Fruit fly (Drosophila melanogaster) whole organism, wandering third instar larva: ENCODE data around the gene CG8944.

ENCODE experiments used
- Abd-B ChIP-seq: fragments of >200 bp; optimal IDR thresholded peaks from 2 replicates; lab custom pipeline; 2017; ENCODE audit warnings: missing biosample characterization, missing genetic modification characterization
- CG32264 ChIP-seq: fragments of 200-800 bp; sonication (Bioruptor generic); optimal IDR thresholded peaks from 2 replicates; lab custom pipeline; 2016; ENCODE audit warnings: missing biosample characterization, missing genetic modification characterization
- CG9705 ChIP-seq: fragments of 200-800 bp; sonication (Bioruptor generic); optimal IDR thresholded peaks from 2 replicates; lab custom pipeline; 2018; ENCODE audit warnings: missing biosample characterization, mild to moderate bottlenecking, missing genetic modification characterization
- CrebA ChIP-seq: fragments of 200-800 bp; sonication (Bioruptor generic); optimal IDR thresholded peaks from 2 replicates; lab custom pipeline; 2016; ENCODE audit warnings: missing biosample characterization, mild to moderate bottlenecking, missing genetic modification characterization, borderline replicate concordance
- Dfd ChIP-seq: fragments of >200 bp; optimal IDR thresholded peaks from 2 replicates; lab custom pipeline; 2017; ENCODE audit warnings: missing biosample characterization, missing genetic modification characterization
- Dif ChIP-seq: fragments of 200-275, 200-300 bp; sonication (Bioruptor generic); optimal IDR thresholded peaks from 2 replicates; lab custom pipeline; 2018; ENCODE audit warnings: missing biosample characterization, missing genetic modification characterization; ENCODE audit not compliant: partially characterized antibody
- GATAd ChIP-seq: sonication (Bioruptor generic); optimal IDR thresholded peaks from 2 replicates; lab custom pipeline; 2016; ENCODE audit warnings: missing biosample characterization, missing genetic modification characterization
- HLH106 ChIP-seq: fragments of 200-800 bp; optimal IDR thresholded peaks from 3 replicates; lab custom pipeline; 2019; ENCODE audit warnings: missing biosample characterization, mild to moderate bottlenecking, missing genetic modification characterization, moderate library complexity
- Hnf4 ChIP-seq: fragments of 200-800 bp; sonication (Bioruptor generic); optimal IDR thresholded peaks from 2 replicates; lab custom pipeline; 2016; ENCODE audit warnings: missing biosample characterization, mild to moderate bottlenecking, missing genetic modification characterization
- Hr78 ChIP-seq: fragments of >200 bp; optimal IDR thresholded peaks from 2 replicates; lab custom pipeline; 2017; ENCODE audit warnings: missing biosample characterization, missing genetic modification characterization
- Hr83 ChIP-seq: fragments of 200-300 bp; sonication (Bioruptor generic); optimal IDR thresholded peaks from 2 replicates; lab custom pipeline; 2016; ENCODE audit warnings: missing biosample characterization, mild to moderate bottlenecking, missing genetic modification characterization, moderate library complexity; ENCODE audit not compliant: poor library complexity, severe bottlenecking
- Jra ChIP-seq: sonication (Bioruptor generic); optimal IDR thresholded peaks from 2 replicates; lab custom pipeline; 2016; ENCODE audit warnings: missing biosample characterization, missing genetic modification characterization
- Mio ChIP-seq: sonication (Bioruptor generic); optimal IDR thresholded peaks from 2 replicates; lab custom pipeline; 2016; ENCODE audit warnings: missing biosample characterization, missing genetic modification characterization
- Myc ChIP-seq: fragments of >200 bp; optimal IDR thresholded peaks from 2 replicates; lab custom pipeline; 2017
- N ChIP-seq: fragments of >200 bp; optimal IDR thresholded peaks from 2 replicates; lab custom pipeline; 2018; ENCODE audit warnings: missing biosample characterization, missing external identifiers, missing genetic modification characterization
- OdsH ChIP-seq: fragments of 200-800 bp; sonication (Bioruptor generic); optimal IDR thresholded peaks from 2 replicates; lab custom pipeline; 2016; ENCODE audit warnings: missing biosample characterization, mild to moderate bottlenecking, missing genetic modification characterization
- Rel ChIP-seq, 2 experiments: fragments of 200-800 bp; sonication (Bioruptor generic) in 1 of 2; optimal IDR thresholded peaks; 2 replicates in 1 of 2; 3 replicates in 1 of 2; lab custom pipeline; 2016 to 2019; ENCODE audit warnings: mild to moderate bottlenecking in 2 of 2, missing biosample characterization in 2 of 2, missing genetic modification characterization in 2 of 2, moderate library complexity in 1 of 2
- Sp1 ChIP-seq: fragments of 200-800 bp; sonication (Bioruptor generic); optimal IDR thresholded peaks from 3 replicates; lab custom pipeline; 2019; ENCODE audit warnings: missing biosample characterization, mild to moderate bottlenecking, missing genetic modification characterization, moderate library complexity
- Vsx2 ChIP-seq: fragments of 200-300, 225-300 bp; sonication (Bioruptor generic); optimal IDR thresholded peaks from 2 replicates; lab custom pipeline; 2018; ENCODE audit warnings: missing biosample characterization, missing genetic modification characterization; ENCODE audit not compliant: partially characterized antibody
- br ChIP-seq: fragments of 200-800 bp; sonication (Bioruptor generic); optimal IDR thresholded peaks from 2 replicates; lab custom pipeline; 2016; ENCODE audit warnings: missing biosample characterization, missing genetic modification characterization
- brk ChIP-seq: fragments of 200-800 bp; sonication (Bioruptor generic); optimal IDR thresholded peaks from 2 replicates; lab custom pipeline; 2016; ENCODE audit warnings: missing biosample characterization, mild to moderate bottlenecking, missing genetic modification characterization
- dmrt93B ChIP-seq: fragments of 200-800 bp; sonication (Bioruptor generic); optimal IDR thresholded peaks from 2 replicates; lab custom pipeline; 2018; ENCODE audit warnings: missing biosample characterization, mild to moderate bottlenecking, missing genetic modification characterization
- dsf ChIP-seq: sonication (Bioruptor generic); optimal IDR thresholded peaks from 2 replicates; lab custom pipeline; 2016; ENCODE audit warnings: missing biosample characterization, missing genetic modification characterization, borderline replicate concordance
- ey ChIP-seq: fragments of 200-800 bp; sonication (Bioruptor generic); optimal IDR thresholded peaks from 2 replicates; lab custom pipeline; 2016; ENCODE audit warnings: missing biosample characterization, missing genetic modification characterization
- foxo ChIP-seq, 2 experiments: fragments of 200-800 bp; sonication (Bioruptor generic); optimal IDR thresholded peaks; 2 replicates in 1 of 2; 3 replicates in 1 of 2; lab custom pipeline; 2016 to 2017; ENCODE audit warnings: missing biosample characterization in 2 of 2, missing genetic modification characterization in 2 of 2
- fru ChIP-seq: fragments of 200-800 bp; sonication (Bioruptor generic); optimal IDR thresholded peaks from 3 replicates; lab custom pipeline; 2016; ENCODE audit warnings: missing biosample characterization, mild to moderate bottlenecking, missing genetic modification characterization
- h ChIP-seq: fragments of 200-800 bp; sonication (Bioruptor generic); optimal IDR thresholded peaks from 3 replicates; lab custom pipeline; 2016; ENCODE audit warnings: missing biosample characterization, mild to moderate bottlenecking, missing genetic modification characterization
- jim ChIP-seq: fragments of 175-275, 200-325 bp; sonication (Bioruptor generic); optimal IDR thresholded peaks from 2 replicates; lab custom pipeline; 2016; ENCODE audit warnings: missing biosample characterization, mild to moderate bottlenecking, missing genetic modification characterization
- lola ChIP-seq: fragments of >200 bp; optimal IDR thresholded peaks from 2 replicates; lab custom pipeline; 2017; ENCODE audit warnings: missing biosample characterization, missing genetic modification characterization
- pan ChIP-seq: fragments of >200 bp; optimal IDR thresholded peaks from 2 replicates; lab custom pipeline; 2017
- psq ChIP-seq: fragments of 200-800 bp; sonication (Bioruptor generic); optimal IDR thresholded peaks from 3 replicates; lab custom pipeline; 2017; ENCODE audit warnings: missing biosample characterization, mild to moderate bottlenecking, missing genetic modification characterization, moderate library complexity
- rgr ChIP-seq: fragments of 200-800 bp; sonication (Bioruptor generic); optimal IDR thresholded peaks from 3 replicates; lab custom pipeline; 2016; ENCODE audit warnings: missing biosample characterization, mild to moderate bottlenecking, missing genetic modification characterization
- sage ChIP-seq: fragments of 200-800 bp; sonication (Bioruptor generic); optimal IDR thresholded peaks from 2 replicates; lab custom pipeline; 2016; ENCODE audit warnings: missing biosample characterization, mild to moderate bottlenecking, missing genetic modification characterization
- sv ChIP-seq: fragments of 200-800 bp; sonication (Bioruptor generic); optimal IDR thresholded peaks from 3 replicates; lab custom pipeline; 2016; ENCODE audit warnings: missing biosample characterization, missing genetic modification characterization
- tai ChIP-seq: sonication (Bioruptor generic); optimal IDR thresholded peaks from 2 replicates; lab custom pipeline; 2016; ENCODE audit warnings: missing biosample characterization, missing genetic modification characterization
- usp ChIP-seq: fragments of >200 bp; optimal IDR thresholded peaks from 2 replicates; lab custom pipeline; 2017; ENCODE audit warnings: missing biosample characterization, missing genetic modification characterization
- woc ChIP-seq: sonication (Bioruptor generic); optimal IDR thresholded peaks from 2 replicates; lab custom pipeline; 2016; ENCODE audit warnings: missing biosample characterization, mild to moderate bottlenecking, missing genetic modification characterization

The CG8944 gene

DNA sequence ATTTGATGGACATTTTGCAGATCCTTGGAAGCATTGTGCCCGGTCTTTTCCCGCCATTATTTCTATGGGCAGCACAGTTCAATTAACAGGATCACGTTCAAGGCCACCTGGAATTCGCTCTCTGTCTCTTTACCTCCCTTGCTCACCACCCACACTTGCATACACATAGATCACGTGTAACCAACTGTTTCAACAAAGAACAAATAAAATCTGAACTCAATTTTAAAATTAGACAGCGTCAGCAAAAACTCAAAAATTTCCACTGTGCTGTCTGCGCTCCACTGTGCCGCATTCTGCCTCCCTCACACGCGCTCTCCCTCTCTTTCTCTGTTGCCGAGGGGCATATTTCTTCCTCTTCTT lies 36.4 kb downstream of the CG8944 start (continued):
- TF ChIP-seq foxo (GFP tag; optimal IDR thresholded peaks at IDR 0.05; lab: Kevin White, UChicago) = peak in 1 of 2 experiments; percentile 40
- no peak for TF ChIP-seq OdsH

DNA sequence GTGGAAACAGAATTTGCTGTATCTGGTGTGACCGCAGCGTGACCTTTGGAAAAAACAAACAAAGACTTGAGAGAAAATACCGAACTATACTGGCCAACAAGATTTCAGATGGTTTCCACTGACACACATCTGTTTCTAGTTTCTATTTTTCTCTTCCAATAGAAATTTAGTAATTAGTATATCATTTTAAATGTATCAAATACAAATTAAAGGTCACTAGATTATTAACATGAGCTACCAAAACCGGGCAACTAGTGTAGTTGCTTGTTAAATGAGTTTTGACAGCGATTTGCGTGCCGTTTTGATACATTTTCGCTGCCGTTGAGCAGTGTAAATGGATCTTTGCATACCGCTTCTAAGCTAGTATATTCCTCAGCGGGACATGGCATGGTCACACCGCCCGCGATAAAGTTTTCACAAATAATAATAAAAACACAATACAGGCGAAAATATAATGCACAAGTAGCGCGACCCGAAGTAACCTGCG lies 42.3 kb downstream of the CG8944 start, which contains the start of the genes Pis and Hap40:
Gene Pis (minus strand): TSS at position 51 of the 487 bp plus-strand sequence.
Gene Hap40 (plus strand): TSS at position 406 of the 487 bp plus-strand sequence.
- no peak for TF ChIP-seq Rel (GFP tag; optimal IDR thresholded peaks at IDR 0.05; lab: Kevin White, UChicago)
- TF ChIP-seq Rel (tag; optimal IDR thresholded peaks at IDR 0.05; lab: Kevin White, UChicago) = peak; percentile 34
- TF ChIP-seq OdsH = peak; percentile 25
- no peak for TF ChIP-seq CG32264 (GFP tag; lab: Kevin White, UChicago)
- TF ChIP-seq lola = no peak
- TF ChIP-seq Abd-B (GFP tag; lab: Kevin White, UChicago) = no peak
- peak; percentile 55 for TF ChIP-seq woc
- peak; percentile 54 for TF ChIP-seq br (GFP tag; lab: Kevin White, UChicago)
- TF ChIP-seq dsf = no peak
- TF ChIP-seq psq (GFP tag; lab: Kevin White, UChicago) = peak; percentile 40
- TF ChIP-seq HLH106 (tag; lab: Kevin White, UChicago) = peak; percentile 80
- TF ChIP-seq sv (GFP tag; lab: Kevin White, UChicago) = peak; percentile 29
- TF ChIP-seq CG9705 (GFP tag; lab: Kevin White, UChicago) = peak; percentile 49
- TF ChIP-seq Sp1 = peak; percentile 63
- TF ChIP-seq dmrt93B = peak; percentile 68
- TF ChIP-seq N = peak; percentile 9
- TF ChIP-seq jim (GFP tag; lab: Kevin White, UChicago) = no peak
- no peak for TF ChIP-seq Vsx2 (GFP tag; lab: Kevin White, UChicago)
- no peak for TF ChIP-seq Hr83 (GFP tag; lab: Kevin White, UChicago)
- TF ChIP-seq Hr78 (GFP tag; lab: Kevin White, UChicago) = no peak
- TF ChIP-seq foxo (GFP tag; optimal IDR thresholded peaks at IDR 0.05; lab: Kevin White, UChicago) = peak in 1 of 2 experiments; percentile 74
- TF ChIP-seq sage = no peak
- TF ChIP-seq rgr (GFP tag; lab: Kevin White, UChicago) = peak; percentile 63
- TF ChIP-seq ey (GFP tag; lab: Kevin White, UChicago) = peak; percentile 41
- TF ChIP-seq CrebA (GFP tag; lab: Kevin White, UChicago) = no peak
- peak; percentile 67 for TF ChIP-seq h (GFP tag; lab: Kevin White, UChicago)
- TF ChIP-seq Dif = no peak

- TF ChIP-seq rgr (GFP tag; lab: Kevin White, UChicago) (peak; percentile 48), sv (GFP tag; lab: Kevin White, UChicago) (no peak), Rel (GFP tag; optimal IDR thresholded peaks at IDR 0.05; lab: Kevin White, UChicago) (no peak), Rel (tag; optimal IDR thresholded peaks at IDR 0.05; lab: Kevin White, UChicago) (no peak), brk (GFP tag; lab: Kevin White, UChicago) (no peak), Sp1 (no peak), N (no peak)
Observed at dm6 chrX:15701047-15701446, 45.0 kb downstream of the CG8944 start, which contains the start of gene CG9240. TSS of gene CG9240 (minus strand) at chrX:15701259.

DNA sequence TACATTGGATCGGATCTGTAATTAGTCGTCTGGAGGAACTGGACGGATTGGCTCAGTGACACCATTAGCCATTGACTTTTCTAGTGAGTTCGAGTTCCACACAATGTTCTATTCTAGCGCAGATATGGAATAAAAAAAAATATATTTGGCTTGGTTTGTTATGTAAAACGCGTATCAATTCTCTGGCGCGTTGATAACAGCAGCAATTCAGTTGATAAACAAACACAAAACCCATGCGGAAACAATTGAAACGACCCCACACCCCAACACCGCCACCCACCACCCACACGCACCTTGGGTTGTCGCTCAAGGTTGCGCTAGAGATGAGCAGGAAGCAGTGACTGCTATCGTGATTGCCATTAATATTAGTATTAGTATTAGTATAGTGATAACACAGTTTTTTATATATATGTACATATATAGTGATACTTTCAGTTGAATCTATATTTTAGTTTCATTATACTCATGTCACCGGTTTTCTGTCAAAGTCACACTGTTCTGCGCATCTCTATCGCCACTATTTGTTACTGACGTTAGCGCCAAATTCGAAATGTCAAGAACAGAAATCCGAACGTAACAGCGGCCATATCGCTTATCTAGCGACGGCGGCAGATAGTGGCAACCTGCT lies 48.3 kb downstream of the CG8944 start:
- TF ChIP-seq woc (peak; percentile 33), fru (GFP tag; lab: Kevin White, UChicago) (peak; percentile 87), Rel (GFP tag; optimal IDR thresholded peaks at IDR 0.05; lab: Kevin White, UChicago) (peak; percentile 69), Rel (tag; optimal IDR thresholded peaks at IDR 0.05; lab: Kevin White, UChicago) (peak; percentile 43), N (no peak), GATAd (GFP tag; lab: Kevin White, UChicago) (no peak), lola (no peak), psq (GFP tag; lab: Kevin White, UChicago) (peak; percentile 73), CG32264 (GFP tag; lab: Kevin White, UChicago) (peak; percentile 20), Dfd (GFP tag; lab: Kevin White, UChicago) (no peak), Jra (peak; percentile 49), Myc (lab: Kevin White, UChicago) (peak; percentile 59), sv (GFP tag; lab: Kevin White, UChicago) (peak; percentile 77), HLH106 (tag; lab: Kevin White, UChicago) (peak; percentile 88), ey (GFP tag; lab: Kevin White, UChicago) (peak; percentile 61), Hr78 (GFP tag; lab: Kevin White, UChicago) (no peak), dsf (no peak), CG9705 (GFP tag; lab: Kevin White, UChicago) (peak; percentile 70), OdsH (peak; percentile 84), Hnf4 (GFP tag; lab: Kevin White, UChicago) (peak; percentile 71), Dif (no peak), sage (peak; percentile 74), CrebA (GFP tag; lab: Kevin White, UChicago) (no peak), Vsx2 (GFP tag; lab: Kevin White, UChicago) (no peak), br (GFP tag; lab: Kevin White, UChicago) (peak; percentile 70), dmrt93B (peak; percentile 85), tai (GFP tag; lab: Kevin White, UChicago) (no peak), Hr83 (GFP tag; lab: Kevin White, UChicago) (no peak), jim (GFP tag; lab: Kevin White, UChicago) (no peak), usp (GFP tag; lab: Kevin White, UChicago) (no peak), pan (lab: Kevin White, UChicago) (no peak), Mio (no peak), h (GFP tag; lab: Kevin White, UChicago) (peak; percentile 90)
